Fruit fly (Drosophila melanogaster) whole organism, prepupa: ENCODE data around the gene Npc2b.

ENCODE experiments used
- Blimp-1 ChIP-seq: fragments of 200-800 bp; sonication (Bioruptor generic); optimal IDR thresholded peaks from 3 replicates; lab custom pipeline; 2017; ENCODE audit warnings: missing biosample characterization, missing genetic modification characterization, mild to moderate bottlenecking, moderate library complexity, missing genetic modification reagents
- CG11762 ChIP-seq: fragments of 200-800 bp; sonication (Bioruptor generic); optimal IDR thresholded peaks from 3 replicates; lab custom pipeline; 2016; ENCODE audit warnings: missing biosample characterization, missing genetic modification characterization; ENCODE audit not compliant: insufficient read depth
- CG3032 ChIP-seq: fragments of 200-800 bp; optimal IDR thresholded peaks from 2 replicates; lab custom pipeline; 2019; ENCODE audit warnings: missing biosample characterization, mild to moderate bottlenecking, missing genetic modification characterization, moderate library complexity
- CG31627 ChIP-seq: fragments of 200-800 bp; sonication (Bioruptor generic); optimal IDR thresholded peaks from 3 replicates; lab custom pipeline; 2016; ENCODE audit warnings: missing biosample characterization, missing genetic modification characterization
- CG32006 ChIP-seq: fragments of 200-800 bp; sonication (Bioruptor generic); optimal IDR thresholded peaks from 3 replicates; lab custom pipeline; 2017; ENCODE audit warnings: missing biosample characterization, mild to moderate bottlenecking, missing genetic modification characterization
- CG6163 ChIP-seq: fragments of 200-800 bp; sonication (Bioruptor generic); IDR thresholded peaks from 3 replicates; pipeline ENCODE4 v1.3.6; 2022; ENCODE audit warnings: missing biosample characterization, missing genetic modification characterization
- CG6276 ChIP-seq: fragments of 200-800 bp; sonication (Bioruptor generic); optimal IDR thresholded peaks from 2 replicates; lab custom pipeline; 2017; ENCODE audit warnings: missing biosample characterization, mild to moderate bottlenecking, missing genetic modification characterization
- CG6792 ChIP-seq: fragments of 200-800 bp; sonication (Bioruptor generic); optimal IDR thresholded peaks from 3 replicates; lab custom pipeline; 2016; ENCODE audit warnings: missing biosample characterization, missing genetic modification characterization
- CG6808 ChIP-seq: fragments of 200-800 bp; sonication (Bioruptor generic); optimal IDR thresholded peaks from 3 replicates; lab custom pipeline; 2017; ENCODE audit warnings: missing biosample characterization, missing genetic modification characterization, mild to moderate bottlenecking, moderate library complexity, missing genetic modification reagents
- CG7368 ChIP-seq: fragments of 200-800 bp; sonication (Bioruptor generic); optimal IDR thresholded peaks from 3 replicates; lab custom pipeline; 2016; ENCODE audit warnings: missing biosample characterization, missing genetic modification characterization
- CG9139 ChIP-seq: fragments of 200-800 bp; sonication (Bioruptor generic); optimal IDR thresholded peaks from 3 replicates; lab custom pipeline; 2017; ENCODE audit warnings: missing biosample characterization, mild to moderate bottlenecking, missing genetic modification characterization
- Eip75B ChIP-seq: fragments of 200-800 bp; sonication (Bioruptor generic); optimal IDR thresholded peaks from 3 replicates; lab custom pipeline; 2016; ENCODE audit warnings: missing biosample characterization, missing genetic modification characterization
- Eip78C ChIP-seq: fragments of 200-800 bp; sonication (Bioruptor generic); peaks from one replicate; lab custom pipeline; 2016; ENCODE audit warnings: missing biosample characterization, missing genetic modification characterization
- Ets96B ChIP-seq: fragments of 200-800 bp; optimal IDR thresholded peaks from 2 replicates; lab custom pipeline; 2019; ENCODE audit warnings: missing biosample characterization, mild to moderate bottlenecking, missing genetic modification characterization, moderate library complexity
- Gug ChIP-seq: fragments of 200-800 bp; sonication (Bioruptor generic); IDR thresholded peaks from 2 replicates; pipeline ENCODE4 v1.3.6; 2022; ENCODE audit warnings: missing biosample characterization, missing genetic modification characterization
- Hr38 ChIP-seq: sonication (Bioruptor generic); optimal IDR thresholded peaks from 2 replicates; lab custom pipeline; 2016; ENCODE audit warnings: missing biosample characterization, missing genetic modification characterization
- Hr4 ChIP-seq: fragments of 200-800 bp; sonication (Bioruptor generic); optimal IDR thresholded peaks from 3 replicates; lab custom pipeline; 2016; ENCODE audit warnings: missing biosample characterization, missing genetic modification characterization
- Lpt ChIP-seq: fragments of 200-800 bp; sonication (Bioruptor generic); optimal IDR thresholded peaks from 3 replicates; lab custom pipeline; 2016; ENCODE audit warnings: missing biosample characterization, missing genetic modification characterization
- Met ChIP-seq: fragments of 200-800 bp; sonication (Bioruptor generic); optimal IDR thresholded peaks from 3 replicates; lab custom pipeline; 2016; ENCODE audit warnings: missing biosample characterization, missing genetic modification characterization
- OdsH ChIP-seq: fragments of 200-800 bp; sonication (Bioruptor generic); optimal IDR thresholded peaks from 3 replicates; lab custom pipeline; 2016; ENCODE audit warnings: missing biosample characterization, missing genetic modification characterization
- Smox ChIP-seq: fragments of 200-800 bp; sonication (Bioruptor generic); optimal IDR thresholded peaks from 3 replicates; lab custom pipeline; 2016; ENCODE audit warnings: missing biosample characterization, missing genetic modification characterization
- achi ChIP-seq: fragments of 200-800 bp; sonication (Bioruptor generic); optimal IDR thresholded peaks from 3 replicates; lab custom pipeline; 2016; ENCODE audit warnings: missing biosample characterization, missing genetic modification characterization
- acj6 ChIP-seq: fragments of 200-800 bp; sonication (Bioruptor generic); optimal IDR thresholded peaks from 3 replicates; lab custom pipeline; 2016; ENCODE audit warnings: missing biosample characterization, missing genetic modification characterization
- cyc ChIP-seq: fragments of 200-800 bp; sonication (Bioruptor generic); optimal IDR thresholded peaks from 3 replicates; lab custom pipeline; 2016; ENCODE audit warnings: missing biosample characterization, missing genetic modification characterization
- dsx ChIP-seq: fragments of 200-800 bp; optimal IDR thresholded peaks from 3 replicates; lab custom pipeline; 2019; ENCODE audit warnings: missing biosample characterization, mild to moderate bottlenecking, missing genetic modification characterization, moderate library complexity; ENCODE audit not compliant: poor library complexity, severe bottlenecking
- eg ChIP-seq: fragments of 200-800 bp; sonication (Bioruptor generic); IDR thresholded peaks from 3 replicates; pipeline ENCODE4 v1.3.6; 2022; ENCODE audit warnings: missing biosample characterization, missing genetic modification characterization
- fd59A ChIP-seq: fragments of 200-800 bp; sonication (Bioruptor generic); optimal IDR thresholded peaks from 2 replicates; lab custom pipeline; 2017; ENCODE audit warnings: missing biosample characterization, mild to moderate bottlenecking, missing genetic modification characterization, missing genetic modification reagents
- fkh ChIP-seq: fragments of 200-800 bp; sonication (Bioruptor generic); optimal IDR thresholded peaks from 3 replicates; lab custom pipeline; 2017; ENCODE audit warnings: missing biosample characterization, mild to moderate bottlenecking, missing genetic modification characterization, moderate library complexity
- lz ChIP-seq: fragments of 200-800 bp; sonication (Bioruptor generic); optimal IDR thresholded peaks from 3 replicates; lab custom pipeline; 2016; ENCODE audit warnings: missing biosample characterization, missing genetic modification characterization
- salr ChIP-seq, 2 experiments: fragments of 200-800 bp; sonication (Bioruptor generic); optimal IDR thresholded peaks; 3 replicates each; lab custom pipeline; 2016 to 2018; ENCODE audit warnings: missing biosample characterization in 2 of 2, missing genetic modification characterization in 2 of 2, mild to moderate bottlenecking in 1 of 2
- ss ChIP-seq, 2 experiments: fragments of 200-800 bp; sonication (Bioruptor generic); optimal IDR thresholded peaks; 2 replicates in 1 of 2; 3 replicates in 1 of 2; lab custom pipeline; 2017 to 2018; ENCODE audit warnings: mild to moderate bottlenecking in 2 of 2, missing biosample characterization in 2 of 2, missing genetic modification characterization in 2 of 2, moderate library complexity in 1 of 2
- svp ChIP-seq: fragments of 200-800 bp; sonication (Bioruptor generic); peaks from one replicate; lab custom pipeline; 2016; ENCODE audit warnings: missing biosample characterization, missing genetic modification characterization
- topi ChIP-seq: fragments of 200-800 bp; sonication (Bioruptor generic); optimal IDR thresholded peaks from 3 replicates; lab custom pipeline; 2016; ENCODE audit warnings: missing biosample characterization, missing genetic modification characterization

Gene Npc2b

DNA sequence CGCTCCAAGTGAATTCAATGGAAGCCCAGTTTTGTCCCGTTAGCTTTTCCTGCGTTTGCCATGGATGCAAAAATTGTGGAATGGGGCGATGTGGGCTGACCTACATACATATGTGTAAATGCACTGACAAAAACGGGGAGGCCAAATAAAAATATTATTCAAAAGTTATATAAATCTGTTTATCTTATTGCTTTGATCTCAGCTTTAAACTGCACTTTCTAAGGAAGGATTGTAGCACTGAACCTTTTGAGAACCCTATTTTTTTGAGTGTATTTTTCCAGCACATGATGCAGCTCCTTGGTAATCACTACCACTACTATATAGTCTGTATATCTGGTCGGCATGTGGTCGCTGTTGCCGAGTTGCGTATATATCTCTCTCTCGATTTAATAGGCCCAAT is 12.3 kb upstream of the Npc2b start (continued):
- TF ChIP-seq ss (GFP tag; optimal IDR thresholded peaks at IDR 0.05; lab: Kevin White, UChicago) (peak in 1 of 2 experiments; percentile 43), Gug (GFP tag; lab: Robert Waterston, UW) (peak; percentile 40), salr (GFP tag; optimal IDR thresholded peaks at IDR 0.05; lab: Kevin White, UChicago) (no peak), CG6808 (peak; percentile 55), Hr4 (GFP tag; lab: Kevin White, UChicago) (peak; percentile 51), CG7368 (GFP tag; lab: Kevin White, UChicago) (peak; percentile 30), Smox (GFP tag; lab: Kevin White, UChicago) (no peak)
- TF ChIP-seq, all 60 proteins: peak for 44

dm6 chr3R:14081526-14081925 is 7.8 kb upstream of the Npc2b start:
- TF ChIP-seq lz (GFP tag; lab: Kevin White, UChicago): no peak
- no peak for TF ChIP-seq CG3032
- no peak for TF ChIP-seq eg (GFP tag; lab: Robert Waterston, UW)
- TF ChIP-seq fkh (GFP tag; lab: Kevin White, UChicago): no peak
- TF ChIP-seq CG6163 (GFP tag; lab: Robert Waterston, UW): no peak
- TF ChIP-seq CG31627: no peak
- no peak for TF ChIP-seq Eip75B (GFP tag; lab: Kevin White, UChicago)
- no peak for TF ChIP-seq Hr38
- TF ChIP-seq cyc (GFP tag; lab: Kevin White, UChicago): no peak
- TF ChIP-seq Blimp-1 (GFP tag; lab: Kevin White, UChicago): no peak
- TF ChIP-seq acj6 (GFP tag; lab: Kevin White, UChicago): no peak
- no peak for TF ChIP-seq OdsH (GFP tag; lab: Kevin White, UChicago)
- TF ChIP-seq, all 60 proteins: peak for 0

DNA sequence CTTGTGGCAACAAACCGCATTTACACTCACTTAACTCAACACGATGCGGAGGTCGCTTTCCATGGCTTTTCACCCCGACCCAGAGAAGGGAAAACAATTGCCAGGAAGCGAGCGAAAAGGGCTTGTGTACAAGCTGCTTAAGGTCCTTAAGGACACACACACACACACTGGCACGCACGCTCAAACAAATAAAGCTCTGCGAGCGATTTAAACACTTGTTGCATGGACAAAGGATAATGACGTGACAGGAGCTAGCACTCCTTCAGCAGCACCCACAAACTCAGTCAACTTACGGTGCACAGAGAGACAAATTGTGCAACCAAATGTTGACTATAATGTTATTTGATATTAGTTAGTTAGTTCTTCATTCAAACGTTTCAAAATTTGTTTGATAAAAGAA is 3.8 kb upstream of the Npc2b start:
- TF ChIP-seq CG6808 (no peak), Eip78C (GFP tag; lab: Kevin White, UChicago) (peak; percentile 55), Ets96B (peak; percentile 2), acj6 (GFP tag; lab: Kevin White, UChicago) (no peak)

dm6 chr3R:14088157-14088556 is 1.2 kb upstream of the Npc2b start:
- TF ChIP-seq CG31627 (no peak), Eip75B (GFP tag; lab: Kevin White, UChicago) (no peak), topi (no peak), achi (GFP tag; lab: Kevin White, UChicago) (no peak), CG11762 (no peak), Met (GFP tag; lab: Kevin White, UChicago) (no peak), CG6163 (GFP tag; lab: Robert Waterston, UW) (no peak), ss (GFP tag; optimal IDR thresholded peaks at IDR 0.05; lab: Kevin White, UChicago) (peak; percentile 3 to 42), CG6792 (GFP tag; lab: Kevin White, UChicago) (no peak), CG9139 (GFP tag; lab: Kevin White, UChicago) (no peak), acj6 (GFP tag; lab: Kevin White, UChicago) (no peak), svp (GFP tag; lab: Kevin White, UChicago) (peak; percentile 73), dsx (GFP tag; lab: Kevin White, UChicago) (peak; percentile 58), Eip78C (GFP tag; lab: Kevin White, UChicago) (peak; percentile 66)

- TF ChIP-seq Lpt (GFP tag; lab: Kevin White, UChicago): no peak
- TF ChIP-seq Hr4 (GFP tag; lab: Kevin White, UChicago): peak; percentile 7
- no peak for TF ChIP-seq acj6 (GFP tag; lab: Kevin White, UChicago)
- peak; percentile 25 for TF ChIP-seq CG32006 (GFP tag; lab: Kevin White, UChicago)
- TF ChIP-seq Eip78C (GFP tag; lab: Kevin White, UChicago): peak; percentile 68
These were observed 6.1 kb downstream of the Npc2b start for dm6 chr3R:14095428-14095827.

DNA sequence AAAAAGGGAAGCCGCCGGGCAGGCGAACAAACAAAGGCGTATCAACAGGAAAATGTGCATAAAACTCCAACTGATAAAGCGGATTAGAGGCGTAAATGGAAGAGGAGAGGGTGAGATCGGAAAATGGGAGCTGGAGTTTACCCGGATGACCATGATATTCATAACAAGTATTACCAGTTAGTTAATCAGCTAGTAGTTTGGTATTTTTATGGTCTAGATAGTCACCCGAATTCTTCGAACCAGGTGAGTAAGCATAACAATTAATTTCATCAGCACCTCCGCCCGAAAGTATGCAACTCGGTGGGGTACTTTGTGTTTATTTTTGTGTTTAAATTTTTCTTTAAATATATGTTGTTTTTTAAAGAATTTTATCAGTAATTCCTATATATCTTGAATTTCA is 6.6 kb downstream of the Npc2b start:
- TF ChIP-seq CG6276 (GFP tag; lab: Kevin White, UChicago) (no peak), svp (GFP tag; lab: Kevin White, UChicago) (peak; percentile 25), fd59A (GFP tag; lab: Kevin White, UChicago) (no peak)
